Fruit fly (Drosophila melanogaster) whole organism, embryonic: ENCODE measurements around the gene RpL4.

Experiments used
- Adf1 ChIP-seq: fragments of 200-800 bp; sonication (Bioruptor generic); IDR thresholded peaks from 2 replicates; pipeline ENCODE4 v1.3.6; 2022; ENCODE audit warnings: missing biosample characterization, missing genetic modification characterization
- Atf-2 ChIP-seq: fragments of 200-800 bp; sonication (Bioruptor generic); optimal IDR thresholded peaks from 2 replicates; lab custom pipeline; 2016; ENCODE audit warnings: missing biosample characterization, missing genetic modification characterization
- Awh ChIP-seq: fragments of 200-800 bp; sonication (Bioruptor generic); IDR thresholded peaks from 2 replicates; pipeline ENCODE4, ENCODE4 v1.3.6; 2022; ENCODE audit warnings: missing biosample characterization, missing genetic modification characterization
- B-H2 ChIP-seq: fragments of 200-800 bp; sonication (Bioruptor generic); optimal IDR thresholded peaks from 2 replicates; lab custom pipeline; 2018; ENCODE audit warnings: missing biosample characterization, mild to moderate bottlenecking, missing genetic modification characterization
- CG10543 ChIP-seq: fragments of 200-800 bp; sonication (Bioruptor generic); optimal IDR thresholded peaks from 3 replicates; lab custom pipeline; 2017; ENCODE audit warnings: missing biosample characterization, mild to moderate bottlenecking, missing genetic modification characterization, moderate library complexity
- CG10959 ChIP-seq: fragments of 200-800 bp; sonication (Bioruptor generic); IDR thresholded peaks from 2 replicates; pipeline ENCODE4 v1.3.6; 2022; ENCODE audit warnings: missing biosample characterization, missing genetic modification characterization
- CG11504 ChIP-seq: fragments of 200-800 bp; sonication (Bioruptor generic); optimal IDR thresholded peaks from 3 replicates; lab custom pipeline; 2019; ENCODE audit warnings: missing biosample characterization, mild to moderate bottlenecking, missing genetic modification characterization, moderate library complexity
- CG11723 ChIP-seq: fragments of 200-800 bp; sonication (Bioruptor generic); optimal IDR thresholded peaks from 2 replicates; lab custom pipeline; 2017; ENCODE audit warnings: missing biosample characterization, mild to moderate bottlenecking, missing genetic modification characterization
- CG12219 ChIP-seq: fragments of 200-800 bp; sonication (Bioruptor generic); optimal IDR thresholded peaks from 3 replicates; lab custom pipeline; 2018; ENCODE audit warnings: missing biosample characterization, mild to moderate bottlenecking, missing genetic modification characterization
- CG12299 ChIP-seq: fragments of 200-800 bp; sonication (Bioruptor generic); optimal IDR thresholded peaks from 2 replicates; lab custom pipeline; 2018; ENCODE audit warnings: missing biosample characterization, mild to moderate bottlenecking, missing genetic modification characterization
- CG13287 ChIP-seq: fragments of 200-800 bp; sonication (Bioruptor generic); IDR thresholded peaks from 2 replicates; pipeline ENCODE4 v1.3.6; 2022; ENCODE audit warnings: missing biosample characterization, missing genetic modification characterization; ENCODE audit not compliant: partially characterized antibody
- CG13624 ChIP-seq: fragments of 200-800 bp; sonication (Bioruptor generic); optimal IDR thresholded peaks from 2 replicates; lab custom pipeline; 2016; ENCODE audit warnings: missing biosample characterization, missing genetic modification characterization
- CG14667 ChIP-seq: fragments of 200-800 bp; sonication (Bioruptor generic); IDR thresholded peaks from 2 replicates; pipeline ENCODE4 v1.3.6; 2022; ENCODE audit warnings: missing biosample characterization, missing genetic modification characterization
- CG15514 ChIP-seq: fragments of 200-800 bp; sonication (Bioruptor generic); optimal IDR thresholded peaks from 3 replicates; lab custom pipeline; 2017; ENCODE audit warnings: missing biosample characterization, missing genetic modification characterization, mild to moderate bottlenecking, moderate library complexity, missing genetic modification reagents
- CG16815 ChIP-seq: fragments of 200-800 bp; sonication (Bioruptor generic); optimal IDR thresholded peaks from 3 replicates; lab custom pipeline; 2017; ENCODE audit warnings: missing biosample characterization, mild to moderate bottlenecking, missing genetic modification characterization
- CG17568 ChIP-seq: fragments of 200-800 bp; sonication (Bioruptor generic); optimal IDR thresholded peaks from 2 replicates; lab custom pipeline; 2018; ENCODE audit warnings: missing biosample characterization, mild to moderate bottlenecking, missing genetic modification characterization, moderate library complexity
- CG17802 ChIP-seq: fragments of 200-800 bp; sonication (Bioruptor generic); optimal IDR thresholded peaks from 2 replicates; lab custom pipeline; 2018; ENCODE audit warnings: missing biosample characterization, mild to moderate bottlenecking, missing genetic modification characterization, moderate library complexity
- CG1832 ChIP-seq: fragments of 200-800 bp; sonication (Bioruptor generic); optimal IDR thresholded peaks from 2 replicates; lab custom pipeline; 2017; ENCODE audit warnings: missing biosample characterization, mild to moderate bottlenecking, missing genetic modification characterization, inconsistent platforms
- CG30403 ChIP-seq: fragments of 200-800 bp; sonication (Bioruptor generic); optimal IDR thresholded peaks from 3 replicates; lab custom pipeline; 2016; ENCODE audit warnings: missing biosample characterization, missing genetic modification characterization
- CG33213 ChIP-seq: fragments of 200-800 bp; sonication (Bioruptor generic); optimal IDR thresholded peaks from 3 replicates; lab custom pipeline; 2016; ENCODE audit warnings: missing biosample characterization, missing genetic modification characterization
- CG3995 ChIP-seq: fragments of 200-800 bp; sonication (Bioruptor generic); optimal IDR thresholded peaks from 3 replicates; lab custom pipeline; 2016; ENCODE audit warnings: missing biosample characterization, missing genetic modification characterization
- CG4424 ChIP-seq: fragments of 200-800 bp; sonication (Bioruptor generic); optimal IDR thresholded peaks from 3 replicates; lab custom pipeline; 2016; ENCODE audit warnings: missing biosample characterization, missing genetic modification characterization
- CG7357 ChIP-seq: fragments of 200-800 bp; sonication (Bioruptor generic); IDR thresholded peaks from 3 replicates; pipeline ENCODE4 v1.3.6; 2022; ENCODE audit warnings: missing biosample characterization, missing genetic modification characterization
- CG7372 ChIP-seq: fragments of 200-800 bp; sonication (Bioruptor generic); IDR thresholded peaks from 2 replicates; pipeline ENCODE4 v1.3.6; 2022; ENCODE audit warnings: missing biosample characterization, missing genetic modification characterization
- CG8281 ChIP-seq: fragments of 200-800 bp; sonication (Bioruptor generic); optimal IDR thresholded peaks from 2 replicates; lab custom pipeline; 2018; ENCODE audit warnings: missing biosample characterization, mild to moderate bottlenecking, missing genetic modification characterization, moderate library complexity
- CG8359 ChIP-seq: fragments of 200-800 bp; sonication (Bioruptor generic); optimal IDR thresholded peaks from 2 replicates; lab custom pipeline; 2017; ENCODE audit warnings: missing biosample characterization, mild to moderate bottlenecking, missing genetic modification characterization, borderline replicate concordance
- CG8765 ChIP-seq: fragments of 200-800 bp; sonication (Bioruptor generic); IDR thresholded peaks from 2 replicates; pipeline ENCODE4 v1.3.6; 2022; ENCODE audit warnings: missing biosample characterization, missing genetic modification characterization
- Eip74EF ChIP-seq, 2 experiments: fragments of 200-800 bp in 1 of 2; fragments of >200 bp in 1 of 2; sonication (Bioruptor generic) in 1 of 2; optimal IDR thresholded peaks; 2 replicates each; lab custom pipeline; 2017 to 2019; ENCODE audit warnings: missing biosample characterization in 2 of 2, missing genetic modification characterization in 2 of 2, mild to moderate bottlenecking in 1 of 2, moderate library complexity in 1 of 2
- Hsf ChIP-seq: fragments of 200-800 bp; sonication (Bioruptor generic); optimal IDR thresholded peaks from 3 replicates; lab custom pipeline; 2016; ENCODE audit warnings: missing biosample characterization, missing genetic modification characterization
- Meics ChIP-seq: fragments of 200-800 bp; sonication (Bioruptor generic); optimal IDR thresholded peaks from 2 replicates; lab custom pipeline; 2017; ENCODE audit warnings: missing biosample characterization, mild to moderate bottlenecking, missing genetic modification characterization
- Ravus ChIP-seq: fragments of 200-800 bp; sonication (Bioruptor generic); IDR thresholded peaks from 2 replicates; pipeline ENCODE4 v1.3.6; 2022; ENCODE audit warnings: missing biosample characterization, missing genetic modification characterization
- TFAM ChIP-seq: fragments of 200-800 bp; sonication (Bioruptor generic); optimal IDR thresholded peaks from 2 replicates; lab custom pipeline; 2017; ENCODE audit warnings: missing biosample characterization, missing genetic modification characterization, inconsistent platforms
- Trl ChIP-seq, 3 experiments: fragments of >200 bp in 2 of 3; fragments of 200-800 bp in 1 of 3; sonication (Bioruptor generic) in 1 of 3; optimal IDR thresholded peaks; 2 replicates in 1 of 3; 3 replicates in 2 of 3; lab custom pipeline; 2016 to 2017; ENCODE audit warnings: missing biosample characterization in 1 of 3, missing genetic modification characterization in 1 of 3
- bowl ChIP-seq: fragments of 200-800 bp; sonication (Bioruptor generic); IDR thresholded peaks from 2 replicates; pipeline ENCODE4 v1.3.6; 2022; ENCODE audit warnings: missing biosample characterization, missing genetic modification characterization
- bsh ChIP-seq, 2 experiments: fragments of 200-800 bp; sonication (Bioruptor generic); optimal IDR thresholded peaks; 2 replicates each; lab custom pipeline; 2017 to 2018; ENCODE audit warnings: mild to moderate bottlenecking in 2 of 2, missing biosample characterization in 2 of 2, missing genetic modification characterization in 2 of 2, moderate library complexity in 1 of 2
- crol ChIP-seq: fragments of 200-800 bp; sonication (Bioruptor generic); IDR thresholded peaks from 2 replicates; pipeline ENCODE4 v1.3.6; 2022; ENCODE audit warnings: missing biosample characterization, missing genetic modification characterization
- cwo ChIP-seq: fragments of 200-800 bp; sonication (Bioruptor generic); optimal IDR thresholded peaks from 3 replicates; lab custom pipeline; 2017; ENCODE audit warnings: missing biosample characterization, missing genetic modification characterization, mild to moderate bottlenecking, moderate library complexity, missing genetic modification reagents
- da ChIP-seq: fragments of 200-800 bp; sonication (Bioruptor generic); optimal IDR thresholded peaks from 2 replicates; lab custom pipeline; 2016; ENCODE audit warnings: missing biosample characterization, missing genetic modification characterization
- gce ChIP-seq: fragments of 200-800 bp; sonication (Bioruptor generic); IDR thresholded peaks from 3 replicates; pipeline ENCODE4 v1.3.6; 2022; ENCODE audit warnings: missing biosample characterization, missing genetic modification characterization
- gem ChIP-seq: fragments of 200-800 bp; sonication (Bioruptor generic); optimal IDR thresholded peaks from 2 replicates; lab custom pipeline; 2019; ENCODE audit warnings: missing biosample characterization, mild to moderate bottlenecking, missing genetic modification characterization, moderate library complexity
- gro ChIP-seq: fragments of 200-800 bp; sonication (Bioruptor generic); optimal IDR thresholded peaks from 2 replicates; lab custom pipeline; 2016; ENCODE audit warnings: missing biosample characterization, missing genetic modification characterization
- gsb-n ChIP-seq: fragments of 200-800 bp; sonication (Bioruptor generic); optimal IDR thresholded peaks from 3 replicates; lab custom pipeline; 2018; ENCODE audit warnings: missing biosample characterization, mild to moderate bottlenecking, missing genetic modification characterization
- lab ChIP-seq: fragments of 200-800 bp; sonication (Bioruptor generic); optimal IDR thresholded peaks from 3 replicates; lab custom pipeline; 2017; ENCODE audit warnings: missing biosample characterization, missing genetic modification characterization, mild to moderate bottlenecking, moderate library complexity, missing genetic modification reagents
- lola ChIP-seq, 3 experiments: fragments of >200 bp in 2 of 3; fragments of 200-800 bp in 1 of 3; sonication (Bioruptor generic) in 1 of 3; optimal IDR thresholded peaks; 2 replicates each; lab custom pipeline; 2017 to 2019; ENCODE audit warnings: missing biosample characterization in 3 of 3, missing genetic modification characterization in 3 of 3, mild to moderate bottlenecking in 1 of 3, moderate library complexity in 1 of 3
- odd ChIP-seq: fragments of 200-800 bp; sonication (Bioruptor generic); optimal IDR thresholded peaks from 2 replicates; lab custom pipeline; 2017; ENCODE audit warnings: missing biosample characterization, mild to moderate bottlenecking, missing genetic modification characterization
- rib ChIP-seq: fragments of 200-800 bp; sonication (Bioruptor generic); IDR thresholded peaks from 2 replicates; pipeline ENCODE4 v1.3.6; 2022; ENCODE audit warnings: missing biosample characterization, missing genetic modification characterization
- scrt ChIP-seq: fragments of 200-800 bp; sonication (Bioruptor generic); optimal IDR thresholded peaks from 2 replicates; lab custom pipeline; 2018; ENCODE audit warnings: missing biosample characterization, mild to moderate bottlenecking, missing genetic modification characterization, moderate library complexity
- sna ChIP-seq: fragments of 200-800 bp; sonication (Bioruptor generic); IDR thresholded peaks from 2 replicates; pipeline ENCODE4 v1.3.6; 2022; ENCODE audit warnings: missing biosample characterization, missing genetic modification characterization; ENCODE audit not compliant: partially characterized antibody
- stwl ChIP-seq: fragments of 200-800 bp; sonication (Bioruptor generic); optimal IDR thresholded peaks from 3 replicates; lab custom pipeline; 2018; ENCODE audit warnings: missing biosample characterization, mild to moderate bottlenecking, missing genetic modification characterization, moderate library complexity
- trem ChIP-seq: fragments of 200-800 bp; optimal IDR thresholded peaks from 3 replicates; lab custom pipeline; 2019; ENCODE audit warnings: missing biosample characterization, mild to moderate bottlenecking, missing genetic modification characterization, moderate library complexity

RpL4 gene

dm6 chr3R:27919385-27919789, 3.2 kb upstream of the RpL4 start, which contains the start of gene Boh1 (continued):
- no peak for TF ChIP-seq Atf-2
- TF ChIP-seq CG8359 (GFP tag; lab: Kevin White, UChicago): no peak
- peak; percentile 15 for TF ChIP-seq CG12299 (tag; lab: Kevin White, UChicago)
- TF ChIP-seq Meics: peak; percentile 30
- TF ChIP-seq CG13287: no peak; the same call in 1 of the 2 replicates
- peak; percentile 65 for TF ChIP-seq trem (tag; lab: Kevin White, UChicago)
- TF ChIP-seq bsh (GFP tag; optimal IDR thresholded peaks at IDR 0.05; lab: Kevin White, UChicago): no peak
- TF ChIP-seq CG12219: no peak
- no peak for TF ChIP-seq Trl (optimal IDR thresholded peaks at IDR 0.05; lab: Kevin White, UChicago)
- TF ChIP-seq Trl (GFP tag; optimal IDR thresholded peaks at IDR 0.05; lab: Kevin White, UChicago): no peak
- TF ChIP-seq CG14667 (GFP tag; lab: Robert Waterston, UW): no peak
- no peak for TF ChIP-seq CG8765 (GFP tag; lab: Robert Waterston, UW)
- no peak for TF ChIP-seq cwo (GFP tag; lab: Kevin White, UChicago)
- TF ChIP-seq TFAM (GFP tag; lab: Kevin White, UChicago): no peak
- peak; percentile 21 for TF ChIP-seq scrt
- TF ChIP-seq CG11723: no peak
- no peak for TF ChIP-seq gce (GFP tag; lab: Robert Waterston, UW)
- no peak for TF ChIP-seq da (GFP tag; lab: Kevin White, UChicago)
- no peak for TF ChIP-seq Hsf (GFP tag; lab: Kevin White, UChicago)
- TF ChIP-seq CG4424 (GFP tag; lab: Kevin White, UChicago): peak; percentile 43
- no peak for TF ChIP-seq CG7357
- peak; percentile 54 for TF ChIP-seq gem (tag; lab: Kevin White, UChicago)
- no peak for TF ChIP-seq CG10543 (GFP tag; lab: Kevin White, UChicago)
- no peak for TF ChIP-seq Awh (GFP tag; lab: Robert Waterston, UW)
- no peak for TF ChIP-seq CG10959 (GFP tag; lab: Robert Waterston, UW)
- TF ChIP-seq stwl (tag; lab: Kevin White, UChicago): peak; percentile 39
- no peak for TF ChIP-seq lab (GFP tag; lab: Kevin White, UChicago)
- peak in 1 of 2 experiments; percentile 12 for TF ChIP-seq Eip74EF (GFP tag; optimal IDR thresholded peaks at IDR 0.05; lab: Kevin White, UChicago)
- TF ChIP-seq Ravus: no peak
- no peak for TF ChIP-seq CG17568 (GFP tag; lab: Kevin White, UChicago)
- TF ChIP-seq CG17802 (tag; lab: Kevin White, UChicago): no peak
- no peak for TF ChIP-seq bowl (GFP tag; lab: Robert Waterston, UW)
- no peak for TF ChIP-seq rib (GFP tag; lab: Robert Waterston, UW)
- TF ChIP-seq CG11504 (tag; lab: Kevin White, UChicago): peak; percentile 90
- peak; percentile 53 for TF ChIP-seq gsb-n (tag; lab: Kevin White, UChicago)
- TF ChIP-seq lola (GFP tag; optimal IDR thresholded peaks at IDR 0.05; lab: Kevin White, UChicago): peak in 1 of 3 experiments; percentile 23
- peak; percentile 37 for TF ChIP-seq CG30403 (GFP tag; lab: Kevin White, UChicago)
- peak; percentile 42 for TF ChIP-seq B-H2 (GFP tag; lab: Kevin White, UChicago)
- no peak for TF ChIP-seq crol
- no peak for TF ChIP-seq gro (GFP tag; lab: Kevin White, UChicago)
- no peak for TF ChIP-seq CG8281 (tag; lab: Kevin White, UChicago)
- TF ChIP-seq CG13624 (GFP tag; lab: Kevin White, UChicago): no peak
- TF ChIP-seq CG15514 (GFP tag; lab: Kevin White, UChicago): peak; percentile 54
- no peak for TF ChIP-seq sna
- no peak for TF ChIP-seq Adf1 (GFP tag; lab: Robert Waterston, UW)
- no peak for TF ChIP-seq CG3995 (GFP tag; lab: Kevin White, UChicago)
- TF ChIP-seq CG7372 (GFP tag; lab: Robert Waterston, UW): no peak
- peak; percentile 22 for TF ChIP-seq CG33213
- no peak for TF ChIP-seq CG1832
- no peak for TF ChIP-seq CG16815 (GFP tag; lab: Kevin White, UChicago)
- no peak for TF ChIP-seq odd (GFP tag; lab: Kevin White, UChicago)
